Worm (Caenorhabditis elegans): ENCODE data around the gene rpl-16.
"Not testable (repeated sequence)": the region's sequence is repeated elsewhere in the genome, so short reads cannot be mapped to it uniquely, and the experiment has no call there.

- not testable (repeated sequence) for TF ChIP-seq nhr-12, tbx-2 (tag; optimal IDR thresholded peaks at IDR 0.05)
Measured at ce11 chrIII:3453486-3453885, 49.9 kb downstream of the rpl-16 start, which contains the start of gene C34C12.2.
